Fruit fly (Drosophila melanogaster): Measurements from ENCODE around the gene CG43844.

Gene CG43844

DNA sequence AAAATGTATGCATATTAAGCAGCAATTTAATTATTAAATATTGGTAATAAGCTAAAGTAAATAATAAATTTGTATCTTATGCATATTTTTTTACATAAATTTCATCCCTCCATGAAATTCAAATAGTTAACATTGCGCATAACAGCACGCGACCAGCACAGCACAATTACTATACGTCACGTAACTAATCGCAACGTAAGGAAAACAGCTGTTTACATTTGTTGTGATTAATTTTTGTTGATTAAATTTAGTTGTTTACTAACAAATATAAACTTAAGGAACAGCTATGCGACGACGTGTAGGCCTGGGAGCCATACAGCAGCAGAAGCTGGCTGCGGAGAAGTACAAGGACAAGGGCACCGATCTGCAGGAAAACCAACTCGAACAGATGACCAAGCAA lies 24.3 kb upstream of the CG43844 start, which contains the start of gene lsn (continued):
- TF ChIP-seq wdn (GFP tag; IDR thresholded peaks at IDR 0.05) (no peak), CG13287 (GFP tag; IDR thresholded peaks at IDR 0.05; ENCODE audit: partially characterized antibody) (no peak), CG9609 (GFP tag; optimal IDR thresholded peaks at IDR 0.05) (no peak), Eip74EF (GFP tag; optimal IDR thresholded peaks at IDR 0.05) (no peak), pita (GFP tag; optimal IDR thresholded peaks at IDR 0.05) (no peak), Vsx1 (GFP tag; optimal IDR thresholded peaks at IDR 0.05) (peak; percentile 31), Dad (GFP tag; optimal IDR thresholded peaks at IDR 0.05) (no peak), klu (GFP tag; IDR thresholded peaks at IDR 0.05) (no peak), CG14014 (GFP tag; IDR thresholded peaks at IDR 0.05) (peak; percentile 51; the same call in 1 of the 2 replicates), br (optimal IDR thresholded peaks at IDR 0.05) (no peak), Lhr (GFP tag; optimal IDR thresholded peaks at IDR 0.05) (peak; percentile 2), H15 (GFP tag; IDR thresholded peaks at IDR 0.05) (no peak), ERR (GFP tag; optimal IDR thresholded peaks at IDR 0.05) (no peak), CG10654 (GFP tag; optimal IDR thresholded peaks at IDR 0.05) (no peak), jing (GFP tag; optimal IDR thresholded peaks at IDR 0.05) (no peak), lov (optimal IDR thresholded peaks at IDR 0.05) (no peak), lov (GFP tag; IDR thresholded peaks at IDR 0.05) (no peak), Awh (GFP tag; IDR thresholded peaks at IDR 0.05) (no peak), zfh2 (GFP tag; optimal IDR thresholded peaks at IDR 0.05) (no peak), knrl (GFP tag; IDR thresholded peaks at IDR 0.05; ENCODE audit: partially characterized antibody) (no peak), wor (GFP tag; IDR thresholded peaks at IDR 0.05) (no peak), Ets65A (GFP tag) (no peak), CG4360 (GFP tag; IDR thresholded peaks at IDR 0.05) (no peak), CG10366 (GFP tag; IDR thresholded peaks at IDR 0.05) (no peak), Xbp1 (GFP tag; optimal IDR thresholded peaks at IDR 0.05) (no peak), CHES-1-like (GFP tag; optimal IDR thresholded peaks at IDR 0.05) (no peak), CG12391 (tag; optimal IDR thresholded peaks at IDR 0.05) (peak; percentile 13), Dfd (GFP tag; optimal IDR thresholded peaks at IDR 0.05) (no peak), CG4820 (GFP tag; optimal IDR thresholded peaks at IDR 0.05) (no peak), cg (GFP tag; optimal IDR thresholded peaks at IDR 0.05) (no peak), CG7357 (GFP tag; IDR thresholded peaks at IDR 0.05) (no peak), stwl (tag; optimal IDR thresholded peaks at IDR 0.05) (peak; percentile 8), CG10431 (GFP tag; optimal IDR thresholded peaks at IDR 0.05) (no peak), CG1603 (tag; optimal IDR thresholded peaks at IDR 0.05) (peak; percentile 68), crc (GFP tag; optimal IDR thresholded peaks at IDR 0.05) (no peak), HLH3B (GFP tag; IDR thresholded peaks at IDR 0.05) (no peak), NfI (GFP tag; optimal IDR thresholded peaks at IDR 0.05) (no peak), Taf1 (GFP tag; IDR thresholded peaks at IDR 0.05) (no peak), ac (GFP tag; optimal IDR thresholded peaks at IDR 0.05) (peak; percentile 13), CG30403 (GFP tag; optimal IDR thresholded peaks at IDR 0.05) (no peak), so (GFP tag; IDR thresholded peaks at IDR 0.05) (no peak), mam (GFP tag; optimal IDR thresholded peaks at IDR 0.05) (no peak), CG31224 (GFP tag; IDR thresholded peaks at IDR 0.05) (no peak), dan (GFP tag; IDR thresholded peaks at IDR 0.05) (no peak), Fer3 (tag; optimal IDR thresholded peaks at IDR 0.05) (peak; percentile 4), ems (GFP tag; optimal IDR thresholded peaks at IDR 0.05) (no peak), bsh (GFP tag; optimal IDR thresholded peaks at IDR 0.05) (peak in 1 of 2 experiments; percentile 72), yki (optimal IDR thresholded peaks at IDR 0.05) (no peak), hth (optimal IDR thresholded peaks at IDR 0.05) (no peak), CG10979 (tag; optimal IDR thresholded peaks at IDR 0.05) (no peak), Hr78 (GFP tag; optimal IDR thresholded peaks at IDR 0.05) (no peak), CG12236 (GFP tag; optimal IDR thresholded peaks at IDR 0.05) (no peak), CG15514 (GFP tag; optimal IDR thresholded peaks at IDR 0.05) (peak; percentile 51)

All from whole organism, embryonic.